Fruit fly (Drosophila melanogaster) whole organism, embryonic: ENCODE results near the gene CG44139.
A peak's percentile ranks its signal among the peaks of the same experiment; 100 is the strongest.

Source experiments
- Bdp1 ChIP-seq: fragments of 200-800 bp; sonication (Bioruptor generic); optimal IDR thresholded peaks from 3 replicates; lab custom pipeline; 2016; ENCODE audit warnings: missing biosample characterization, missing genetic modification characterization
- Blimp-1 ChIP-seq: fragments of 200-800 bp; sonication (Bioruptor generic); optimal IDR thresholded peaks from 3 replicates; lab custom pipeline; 2018; ENCODE audit warnings: missing biosample characterization, missing genetic modification characterization, mild to moderate bottlenecking, moderate library complexity, missing genetic modification reagents
- CG12659 ChIP-seq: fragments of 200-800 bp; sonication (Bioruptor generic); optimal IDR thresholded peaks from 3 replicates; lab custom pipeline; 2017; ENCODE audit warnings: mild to moderate bottlenecking, missing biosample characterization, missing genetic modification reagents, missing genetic modification characterization
- CG13424 ChIP-seq: fragments of 200-800 bp; sonication (Bioruptor generic); optimal IDR thresholded peaks from 2 replicates; lab custom pipeline; 2019; ENCODE audit warnings: missing biosample characterization, mild to moderate bottlenecking, missing genetic modification characterization, moderate library complexity
- CG13894 ChIP-seq: fragments of 200-800 bp; sonication (Bioruptor generic); optimal IDR thresholded peaks from 3 replicates; lab custom pipeline; 2018; ENCODE audit warnings: missing biosample characterization, mild to moderate bottlenecking, missing genetic modification characterization, moderate library complexity
- CG14441 ChIP-seq: fragments of 200-800 bp; sonication (Bioruptor generic); IDR thresholded peaks from 2 replicates; pipeline ENCODE4 v1.3.6; 2022; ENCODE audit warnings: missing biosample characterization, missing genetic modification characterization
- CG14667 ChIP-seq: fragments of 200-800 bp; sonication (Bioruptor generic); IDR thresholded peaks from 2 replicates; pipeline ENCODE4 v1.3.6; 2022; ENCODE audit warnings: missing biosample characterization, missing genetic modification characterization
- CG1647 ChIP-seq: fragments of 200-800 bp; sonication (Bioruptor generic); optimal IDR thresholded peaks from 3 replicates; lab custom pipeline; 2016; ENCODE audit warnings: missing biosample characterization, missing genetic modification characterization
- CG18262 ChIP-seq: fragments of 200-800 bp; optimal IDR thresholded peaks from 3 replicates; lab custom pipeline; 2019; ENCODE audit warnings: missing biosample characterization, mild to moderate bottlenecking, missing genetic modification characterization, moderate library complexity
- CG2199 ChIP-seq: fragments of 200-800 bp; sonication (Bioruptor generic); IDR thresholded peaks from 3 replicates; pipeline ENCODE4 v1.3.6; 2022; ENCODE audit warnings: missing biosample characterization, missing genetic modification characterization
- CG2678 ChIP-seq: fragments of 200-800 bp; sonication (Bioruptor generic); optimal IDR thresholded peaks from 3 replicates; lab custom pipeline; 2019; ENCODE audit warnings: missing biosample characterization, mild to moderate bottlenecking, missing genetic modification characterization, moderate library complexity
- CG2712 ChIP-seq: fragments of 200-800 bp; optimal IDR thresholded peaks from 3 replicates; lab custom pipeline; 2019; ENCODE audit warnings: missing biosample characterization, mild to moderate bottlenecking, missing genetic modification characterization, moderate library complexity
- CG31224 ChIP-seq: fragments of 200-800 bp; sonication (Bioruptor generic); IDR thresholded peaks from 2 replicates; pipeline ENCODE4 v1.3.6; 2022; ENCODE audit warnings: missing biosample characterization, missing genetic modification characterization
- CG32532 ChIP-seq: fragments of 200-800 bp; sonication (Bioruptor generic); IDR thresholded peaks from 2 replicates; pipeline ENCODE4 v1.3.6; 2022; ENCODE audit warnings: missing biosample characterization, missing genetic modification characterization
- CG4707 ChIP-seq: fragments of 200-800 bp; sonication (Bioruptor generic); optimal IDR thresholded peaks from 2 replicates; lab custom pipeline; 2018; ENCODE audit warnings: missing biosample characterization, mild to moderate bottlenecking, missing genetic modification characterization, moderate library complexity
- CG5180 ChIP-seq: fragments of 200-800 bp; sonication (Bioruptor generic); optimal IDR thresholded peaks from 3 replicates; lab custom pipeline; 2017; ENCODE audit warnings: missing biosample characterization, missing genetic modification characterization, mild to moderate bottlenecking, moderate library complexity, missing genetic modification reagents
- CG6654 ChIP-seq: fragments of 200-800 bp; sonication (Bioruptor generic); optimal IDR thresholded peaks from 2 replicates; lab custom pipeline; 2017; ENCODE audit warnings: missing biosample characterization, mild to moderate bottlenecking, missing genetic modification characterization
- CG6689 ChIP-seq: fragments of 200-800 bp; sonication (Bioruptor generic); IDR thresholded peaks from 2 replicates; pipeline ENCODE4 v1.3.6; 2022; ENCODE audit warnings: missing biosample characterization, missing genetic modification characterization
- CG6854 ChIP-seq: fragments of 200-800 bp; sonication (Bioruptor generic); optimal IDR thresholded peaks from 3 replicates; lab custom pipeline; 2017; ENCODE audit warnings: missing biosample characterization, mild to moderate bottlenecking, missing genetic modification characterization
- CG7556 ChIP-seq: fragments of 200-800 bp; sonication (Bioruptor generic); optimal IDR thresholded peaks from 2 replicates; lab custom pipeline; 2017; ENCODE audit warnings: missing biosample characterization, mild to moderate bottlenecking, missing genetic modification characterization
- CG8388 ChIP-seq: fragments of 200-800 bp; sonication (Bioruptor generic); optimal IDR thresholded peaks from 2 replicates; lab custom pipeline; 2019; ENCODE audit warnings: missing biosample characterization, mild to moderate bottlenecking, missing genetic modification characterization, moderate library complexity
- CG9932 ChIP-seq: fragments of 200-800 bp; sonication (Bioruptor generic); IDR thresholded peaks from 2 replicates; pipeline ENCODE4 v1.3.6; 2022; ENCODE audit warnings: missing biosample characterization, missing genetic modification characterization
- D19A ChIP-seq: fragments of 200-800 bp; optimal IDR thresholded peaks from 3 replicates; lab custom pipeline; 2019; ENCODE audit warnings: missing biosample characterization, mild to moderate bottlenecking, missing genetic modification characterization, moderate library complexity
- HLH3B ChIP-seq: fragments of 200-800 bp; sonication (Bioruptor generic); IDR thresholded peaks from 2 replicates; pipeline ENCODE4 v1.3.6; 2022; ENCODE audit warnings: missing biosample characterization, missing genetic modification characterization
- Hand ChIP-seq: fragments of 200-800 bp; sonication (Bioruptor generic); optimal IDR thresholded peaks from 2 replicates; lab custom pipeline; 2017; ENCODE audit warnings: mild to moderate bottlenecking, missing biosample characterization, missing genetic modification reagents, missing genetic modification characterization
- Mrtf ChIP-seq: fragments of 200-800 bp; sonication (Bioruptor generic); IDR thresholded peaks from 3 replicates; pipeline ENCODE4 v1.3.6; 2022; ENCODE audit warnings: missing biosample characterization, missing genetic modification characterization
- Oli ChIP-seq: fragments of 200-800 bp; sonication (Bioruptor generic); optimal IDR thresholded peaks from 2 replicates; lab custom pipeline; 2018; ENCODE audit warnings: missing biosample characterization, mild to moderate bottlenecking, missing genetic modification characterization, moderate library complexity
- Sox102F ChIP-seq: fragments of 200-800 bp; sonication (Bioruptor generic); optimal IDR thresholded peaks from 2 replicates; lab custom pipeline; 2018; ENCODE audit warnings: missing biosample characterization, mild to moderate bottlenecking, missing genetic modification characterization, moderate library complexity
- Usf ChIP-seq: fragments of 200-800 bp; sonication (Bioruptor generic); optimal IDR thresholded peaks from 2 replicates; lab custom pipeline; 2017; ENCODE audit warnings: missing genotype, missing biosample characterization, missing genetic modification characterization
- ap ChIP-seq: fragments of 200-800 bp; sonication (Bioruptor generic); IDR thresholded peaks from 2 replicates; pipeline ENCODE4 v1.3.6; 2022; ENCODE audit warnings: missing biosample characterization, missing genetic modification characterization
- az2 ChIP-seq: fragments of 200-800 bp; sonication (Bioruptor generic); optimal IDR thresholded peaks from 3 replicates; lab custom pipeline; 2016; ENCODE audit warnings: missing biosample characterization, missing genetic modification characterization
- br ChIP-seq: fragments of >200 bp; optimal IDR thresholded peaks from 2 replicates; lab custom pipeline; 2017
- dmrt99B ChIP-seq: fragments of 200-800 bp; sonication (Bioruptor generic); optimal IDR thresholded peaks from 2 replicates; lab custom pipeline; 2018; ENCODE audit warnings: missing biosample characterization, mild to moderate bottlenecking, missing genetic modification characterization, moderate library complexity
- gt ChIP-seq: fragments of 200-800 bp; sonication (Bioruptor generic); IDR thresholded peaks from 2 replicates; pipeline ENCODE4 v1.3.6; 2022; ENCODE audit warnings: missing biosample characterization, missing genetic modification characterization
- insv ChIP-seq, 2 experiments: fragments of 200-800 bp; sonication (Bioruptor generic); optimal IDR thresholded peaks; 3 replicates each; lab custom pipeline; 2016 to 2018; ENCODE audit warnings: missing biosample characterization in 2 of 2, missing genetic modification characterization in 2 of 2
- ken ChIP-seq: fragments of 200-800 bp; sonication (Bioruptor generic); IDR thresholded peaks from 3 replicates; pipeline ENCODE4 v1.3.6; 2022; ENCODE audit warnings: missing biosample characterization, missing genetic modification characterization
- nmo ChIP-seq: fragments of 200-800 bp; sonication (Bioruptor generic); optimal IDR thresholded peaks from 2 replicates; lab custom pipeline; 2018; ENCODE audit warnings: missing biosample characterization, mild to moderate bottlenecking, missing genetic modification characterization, moderate library complexity
- otp ChIP-seq: fragments of 200-800 bp; sonication (Bioruptor generic); IDR thresholded peaks from 3 replicates; pipeline ENCODE4, ENCODE4 v1.3.6; 2022; ENCODE audit warnings: missing biosample characterization, missing genetic modification characterization
- prd ChIP-seq, 3 experiments: fragments of >200 bp in 2 of 3; fragments of 200-800 bp in 1 of 3; sonication (Bioruptor generic) in 1 of 3; optimal IDR thresholded peaks in 2 of 3; IDR thresholded peaks in 1 of 3; 2 replicates in 2 of 3; 3 replicates in 1 of 3; pipeline versions ENCODE4 v1.3.6 to Lab custom; 2017 to 2022; ENCODE audit warnings: missing biosample characterization in 1 of 3, missing genetic modification characterization in 1 of 3
- schlank ChIP-seq: fragments of 200-800 bp; sonication (Bioruptor generic); optimal IDR thresholded peaks from 2 replicates; lab custom pipeline; 2018; ENCODE audit warnings: missing biosample characterization, mild to moderate bottlenecking, missing genetic modification characterization
- scrt ChIP-seq: fragments of 200-800 bp; sonication (Bioruptor generic); optimal IDR thresholded peaks from 2 replicates; lab custom pipeline; 2018; ENCODE audit warnings: missing biosample characterization, mild to moderate bottlenecking, missing genetic modification characterization, moderate library complexity
- sens-2 ChIP-seq: fragments of 200-800 bp; sonication (Bioruptor generic); IDR thresholded peaks from 2 replicates; pipeline ENCODE4 v1.3.6; 2022; ENCODE audit warnings: missing biosample characterization, missing genetic modification characterization
- seq ChIP-seq: fragments of 200-800 bp; sonication (Bioruptor generic); IDR thresholded peaks from 2 replicates; pipeline ENCODE4 v1.3.6; 2022; ENCODE audit warnings: missing biosample characterization, missing genetic modification characterization
- so ChIP-seq: fragments of 200-800 bp; sonication (Bioruptor generic); IDR thresholded peaks from 3 replicates; pipeline ENCODE4 v1.3.6; 2022; ENCODE audit warnings: missing biosample characterization, missing genetic modification characterization
- tin ChIP-seq: fragments of 200-800 bp; sonication (Bioruptor generic); optimal IDR thresholded peaks from 3 replicates; lab custom pipeline; 2016; ENCODE audit warnings: missing biosample characterization, missing genetic modification characterization
- toy ChIP-seq: fragments of 200-800 bp; sonication (Bioruptor generic); IDR thresholded peaks from 2 replicates; pipeline ENCODE4 v1.3.6; 2022; ENCODE audit warnings: missing biosample characterization, missing genetic modification characterization
- unpg ChIP-seq: fragments of 200-800 bp; sonication (Bioruptor generic); optimal IDR thresholded peaks from 3 replicates; lab custom pipeline; 2018; ENCODE audit warnings: missing biosample characterization, mild to moderate bottlenecking, missing genetic modification characterization, moderate library complexity
- vvl ChIP-seq: fragments of 200-800 bp; sonication (Bioruptor generic); IDR thresholded peaks from 2 replicates; pipeline ENCODE4 v1.3.6; 2022; ENCODE audit warnings: missing biosample characterization, missing genetic modification characterization
- wdn ChIP-seq: fragments of 200-800 bp; sonication (Bioruptor generic); IDR thresholded peaks from 2 replicates; pipeline ENCODE4 v1.3.6; 2022; ENCODE audit warnings: missing biosample characterization, missing genetic modification characterization

The CG44139 gene

DNA sequence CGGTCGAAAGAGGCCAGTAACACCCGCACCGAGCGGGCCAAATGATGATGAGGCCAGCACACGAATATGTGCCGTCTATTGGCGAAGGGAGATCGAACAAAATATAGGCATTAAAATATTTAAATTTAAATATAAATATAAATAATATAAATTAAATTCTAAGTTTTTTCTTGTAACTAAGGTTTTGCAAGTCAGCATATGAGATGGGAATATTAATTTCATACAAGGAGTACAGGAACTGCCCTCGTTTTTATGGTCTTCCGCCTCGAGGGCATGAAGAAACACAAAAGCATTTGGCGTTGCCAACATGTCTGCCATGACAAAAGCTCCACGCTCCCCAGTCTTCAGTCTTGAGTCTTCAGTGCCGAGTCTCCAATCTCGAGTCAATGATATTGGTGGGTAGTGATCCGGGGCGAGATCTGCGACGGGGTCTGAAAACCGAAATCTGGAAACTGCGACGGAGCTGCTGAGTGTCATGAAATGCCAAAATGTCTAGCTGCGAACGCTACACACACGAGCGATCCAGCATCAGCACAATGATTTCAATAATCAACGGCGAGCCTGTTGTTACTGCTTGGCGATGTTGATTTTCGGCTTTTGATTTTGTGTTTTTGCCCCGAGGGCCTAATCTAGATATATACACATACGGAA lies 43.2 kb downstream of the CG44139 start (continued):
- TF ChIP-seq CG8388 (GFP tag; lab: Kevin White, UChicago) (no peak), CG14441 (GFP tag; lab: Robert Waterston, UW) (peak; percentile 62), CG32532 (GFP tag; lab: Robert Waterston, UW) (peak; percentile 64; the same call in 1 of the 2 replicates), CG18262 (tag; lab: Kevin White, UChicago) (no peak), CG31224 (GFP tag; lab: Robert Waterston, UW) (no peak), CG4707 (GFP tag; lab: Kevin White, UChicago) (no peak), ap (GFP tag; lab: Robert Waterston, UW) (no peak), sens-2 (GFP tag; lab: Robert Waterston, UW) (0 out of 2 replicates have a peak, but pooled peaks have one; percentile 26), schlank (tag; lab: Kevin White, UChicago) (no peak), Hand (GFP tag; lab: Kevin White, UChicago) (no peak), ken (GFP tag; lab: Robert Waterston, UW) (0 out of 3 replicates have a peak, but pooled peaks have one; percentile 12), CG14667 (GFP tag; lab: Robert Waterston, UW) (peak; percentile 15; the same call in 1 of the 2 replicates), CG9932 (GFP tag; lab: Robert Waterston, UW) (peak; percentile 69), br (lab: Kevin White, UChicago) (no peak), CG1647 (GFP tag; lab: Kevin White, UChicago) (no peak), toy (GFP tag; lab: Robert Waterston, UW) (no peak), CG2712 (peak; percentile 3), vvl (GFP tag; lab: Robert Waterston, UW) (peak; percentile 14; the same call in 1 of the 2 replicates), Usf (GFP tag; lab: Kevin White, UChicago) (no peak), CG6654 (GFP tag; lab: Kevin White, UChicago) (no peak), otp (GFP tag; lab: Robert Waterston, UW) (peak; percentile 26; the same call in 1 of the 3 replicates), Oli (peak; percentile 44), wdn (GFP tag; lab: Robert Waterston, UW) (0 out of 2 replicates have a peak, but pooled peaks have one; percentile 5), HLH3B (GFP tag; lab: Robert Waterston, UW) (peak; percentile 59), prd (optimal IDR thresholded peaks at IDR 0.05; lab: Kevin White, UChicago) (no peak), prd (GFP tag; IDR thresholded peaks at IDR 0.05; lab: Robert Waterston, UW) (peak; percentile 57; the same call in 2 of the 3 replicates), insv (GFP tag; optimal IDR thresholded peaks at IDR 0.05; lab: Kevin White, UChicago) (no peak), gt (GFP tag; lab: Robert Waterston, UW) (no peak), CG6854 (no peak), D19A (tag; lab: Kevin White, UChicago) (no peak), az2 (GFP tag; lab: Kevin White, UChicago) (no peak), CG13424 (tag; lab: Kevin White, UChicago) (peak; percentile 15), Mrtf (GFP tag; lab: Robert Waterston, UW) (no peak), CG13894 (tag; lab: Kevin White, UChicago) (peak; percentile 61), Sox102F (GFP tag; lab: Kevin White, UChicago) (peak; percentile 43), tin (GFP tag; lab: Kevin White, UChicago) (no peak), CG2678 (tag; lab: Kevin White, UChicago) (peak; percentile 61), Blimp-1 (GFP tag; lab: Kevin White, UChicago) (no peak), CG7556 (GFP tag; lab: Kevin White, UChicago) (peak; percentile 27), CG6689 (peak; percentile 45; the same call in 1 of the 2 replicates), so (GFP tag; lab: Robert Waterston, UW) (0 out of 3 replicates have a peak, but pooled peaks have one; percentile 33), Bdp1 (GFP tag; lab: Kevin White, UChicago) (no peak), scrt (GFP tag; lab: Kevin White, UChicago) (peak; percentile 2), dmrt99B (tag; lab: Kevin White, UChicago) (peak; percentile 2), nmo (peak; percentile 3), CG5180 (GFP tag; lab: Kevin White, UChicago) (no peak), CG12659 (GFP tag; lab: Kevin White, UChicago) (peak; percentile 11), CG2199 (no peak), seq (GFP tag; lab: Robert Waterston, UW) (0 out of 2 replicates have a peak, but pooled peaks have one; percentile 25), unpg (peak; percentile 21)
